Fruit fly (Drosophila melanogaster) whole organism, pupa: Measurements from ENCODE around the gene CG4960.

Source experiments
- CG10348 ChIP-seq: fragments of 200-800 bp; sonication (Bioruptor generic); IDR thresholded peaks from 2 replicates; pipeline ENCODE4 v1.3.6; 2022; ENCODE audit warnings: missing biosample characterization, missing genetic modification characterization
- CG12605 ChIP-seq: fragments of 200-800 bp; sonication (Bioruptor generic); IDR thresholded peaks from 2 replicates; pipeline ENCODE4 v1.3.6; 2022; ENCODE audit warnings: missing biosample characterization, missing genetic modification characterization
- CG13204 ChIP-seq: fragments of 200-800 bp; sonication (Bioruptor generic); optimal IDR thresholded peaks from 2 replicates; lab custom pipeline; 2018; ENCODE audit warnings: missing biosample characterization, mild to moderate bottlenecking, missing genetic modification characterization, moderate library complexity
- CG14655 ChIP-seq: fragments of 200-800 bp; sonication (Bioruptor generic); optimal IDR thresholded peaks from 3 replicates; lab custom pipeline; 2017; ENCODE audit warnings: mild to moderate bottlenecking, missing biosample characterization, missing genetic modification reagents, missing genetic modification characterization
- CG15710 ChIP-seq: fragments of 200-800 bp; sonication (Bioruptor generic); optimal IDR thresholded peaks from 2 replicates; lab custom pipeline; 2018; ENCODE audit warnings: missing biosample characterization, mild to moderate bottlenecking, missing genetic modification characterization, moderate library complexity
- CG17806 ChIP-seq: fragments of 200-800 bp; sonication (Bioruptor generic); optimal IDR thresholded peaks from 2 replicates; lab custom pipeline; 2018; ENCODE audit warnings: missing biosample characterization, mild to moderate bottlenecking, missing genetic modification characterization, moderate library complexity
- CG32121 ChIP-seq: fragments of 200-800 bp; sonication (Bioruptor generic); IDR thresholded peaks from 2 replicates; pipeline ENCODE4 v1.3.6; 2022; ENCODE audit warnings: missing biosample characterization, missing genetic modification characterization
- CG34367 ChIP-seq: fragments of 200-800 bp; sonication (Bioruptor generic); optimal IDR thresholded peaks from 2 replicates; lab custom pipeline; 2018; ENCODE audit warnings: missing biosample characterization, mild to moderate bottlenecking, missing genetic modification characterization
- CG4496 ChIP-seq: fragments of 200-800 bp; sonication (Bioruptor generic); IDR thresholded peaks from 3 replicates; pipeline ENCODE4 v1.3.6; 2022; ENCODE audit warnings: missing biosample characterization, missing genetic modification characterization
- CG8159 ChIP-seq: fragments of 200-800 bp; sonication (Bioruptor generic); optimal IDR thresholded peaks from 3 replicates; lab custom pipeline; 2018; ENCODE audit warnings: missing biosample characterization, mild to moderate bottlenecking, missing genetic modification characterization, moderate library complexity
- CG8301 ChIP-seq: fragments of 200-800 bp; sonication (Bioruptor generic); optimal IDR thresholded peaks from 2 replicates; lab custom pipeline; 2018; ENCODE audit warnings: missing biosample characterization, mild to moderate bottlenecking, missing genetic modification characterization
- CG9948 ChIP-seq: fragments of 200-800 bp; sonication (Bioruptor generic); optimal IDR thresholded peaks from 2 replicates; lab custom pipeline; 2018; ENCODE audit warnings: missing biosample characterization, mild to moderate bottlenecking, missing genetic modification characterization, moderate library complexity
- D1 ChIP-seq: fragments of 200-800 bp; sonication (Bioruptor generic); optimal IDR thresholded peaks from 2 replicates; lab custom pipeline; 2018; ENCODE audit warnings: missing biosample characterization, mild to moderate bottlenecking, missing genetic modification characterization, moderate library complexity
- EcR ChIP-seq: fragments of 200-800 bp; sonication (Bioruptor generic); optimal IDR thresholded peaks from 3 replicates; lab custom pipeline; 2019; ENCODE audit warnings: missing biosample characterization, missing genetic modification characterization, mild to moderate bottlenecking, moderate library complexity, missing genetic modification reagents
- Ets98B ChIP-seq: fragments of 200-800 bp; sonication (Bioruptor generic); IDR thresholded peaks from 2 replicates; pipeline ENCODE4 v1.3.6; 2022; ENCODE audit warnings: missing biosample characterization, missing genetic modification characterization
- Pif1A ChIP-seq: fragments of 200-800 bp; sonication (Bioruptor generic); optimal IDR thresholded peaks from 3 replicates; lab custom pipeline; 2016; ENCODE audit warnings: missing biosample characterization, missing genetic modification characterization
- Pif1B ChIP-seq: fragments of 200-800 bp; sonication (Bioruptor generic); optimal IDR thresholded peaks from 3 replicates; lab custom pipeline; 2016; ENCODE audit warnings: missing biosample characterization, missing genetic modification characterization
- Snoo ChIP-seq: fragments of 200-800 bp; sonication (Bioruptor generic); optimal IDR thresholded peaks from 3 replicates; lab custom pipeline; 2017; ENCODE audit warnings: missing biosample characterization, mild to moderate bottlenecking, missing genetic modification characterization, inconsistent platforms
- fd96Ca ChIP-seq: fragments of 200-800 bp; sonication (Bioruptor generic); IDR thresholded peaks from 3 replicates; pipeline ENCODE4 v1.3.6; 2022; ENCODE audit warnings: missing biosample characterization, missing genetic modification characterization
- gl ChIP-seq: fragments of 200-800 bp; sonication (Bioruptor generic); optimal IDR thresholded peaks from 2 replicates; lab custom pipeline; 2018; ENCODE audit warnings: missing biosample characterization, mild to moderate bottlenecking, missing genetic modification characterization
- rn ChIP-seq: fragments of 200-800 bp; sonication (Bioruptor generic); IDR thresholded peaks from 2 replicates; pipeline ENCODE4 v1.3.6; 2022; ENCODE audit warnings: missing biosample characterization, missing genetic modification characterization

Gene CG4960

DNA sequence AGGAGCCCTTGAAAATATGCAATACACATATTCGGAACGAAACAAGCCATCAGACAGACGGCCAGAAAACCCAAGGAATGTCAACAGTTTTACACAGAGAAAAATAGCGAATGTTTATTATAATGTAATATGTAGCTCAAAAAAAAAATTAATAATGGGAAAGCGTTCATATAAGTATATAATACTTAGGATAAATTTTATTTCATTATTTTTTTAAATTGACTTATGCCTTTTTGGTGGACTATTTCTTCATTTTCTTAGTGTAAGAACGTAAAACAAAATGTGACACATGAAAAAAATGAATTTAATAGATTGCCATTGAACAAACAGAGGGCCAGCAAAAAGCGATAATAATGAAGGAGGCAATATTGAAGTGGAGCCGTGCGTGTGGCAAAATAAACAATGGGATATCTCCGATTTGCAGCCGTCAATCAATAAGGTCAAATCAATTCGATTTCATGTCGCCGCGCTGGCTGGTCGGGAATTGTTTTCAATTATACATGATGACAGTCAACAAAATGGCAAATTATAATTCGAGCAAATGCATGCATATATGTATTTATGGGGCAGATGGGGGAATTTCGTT, 32.2 kb downstream of the CG4960 start:
- TF ChIP-seq CG14655 (GFP tag; lab: Kevin White, UChicago) (peak; percentile 3), CG8159 (tag; lab: Kevin White, UChicago) (no peak), rn (GFP tag; lab: Robert Waterston, UW) (no peak), CG17806 (tag; lab: Kevin White, UChicago) (no peak), CG34367 (tag; lab: Kevin White, UChicago) (no peak), CG13204 (GFP tag; lab: Kevin White, UChicago) (no peak), CG8301 (tag; lab: Kevin White, UChicago) (no peak)

DNA sequence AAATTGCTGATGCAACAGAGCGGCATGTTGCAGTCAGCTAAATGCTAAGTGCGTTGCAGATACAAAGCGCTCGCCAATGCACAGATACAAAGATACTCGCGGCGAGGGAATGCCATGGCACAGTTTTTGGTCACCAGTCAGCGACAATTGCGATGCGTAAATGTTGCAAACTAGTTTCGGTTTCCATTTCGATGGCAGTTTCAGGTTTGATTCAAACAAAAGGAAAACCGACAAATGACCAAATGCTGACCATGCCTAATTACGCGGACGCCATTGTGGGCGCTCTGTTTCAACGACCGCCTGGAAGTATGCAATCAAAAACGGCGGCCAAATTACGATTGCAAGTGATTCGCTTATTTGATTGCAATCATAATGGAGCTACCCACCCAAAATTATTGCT, 33.3 kb downstream of the CG4960 start:
- TF ChIP-seq D1 (tag; lab: Kevin White, UChicago) (no peak), Ets98B (GFP tag; lab: Robert Waterston, UW) (0 out of 2 replicates have a peak, but pooled peaks have one; percentile 22), rn (GFP tag; lab: Robert Waterston, UW) (no peak), CG13204 (GFP tag; lab: Kevin White, UChicago) (no peak), CG32121 (GFP tag; lab: Robert Waterston, UW) (no peak), CG15710 (tag; lab: Kevin White, UChicago) (no peak), CG14655 (GFP tag; lab: Kevin White, UChicago) (no peak), CG10348 (no peak), CG34367 (tag; lab: Kevin White, UChicago) (no peak), CG17806 (tag; lab: Kevin White, UChicago) (no peak), EcR (GFP tag; lab: Kevin White, UChicago) (no peak), CG4496 (GFP tag; lab: Robert Waterston, UW) (peak; percentile 55; the same call in 1 of the 3 replicates), CG8301 (tag; lab: Kevin White, UChicago) (no peak), fd96Ca (GFP tag; lab: Robert Waterston, UW) (peak; percentile 24; the same call in 1 of the 3 replicates), CG12605 (no peak), Pif1A (no peak), Snoo (tag; lab: Kevin White, UChicago) (no peak), CG9948 (tag; lab: Kevin White, UChicago) (no peak)

DNA sequence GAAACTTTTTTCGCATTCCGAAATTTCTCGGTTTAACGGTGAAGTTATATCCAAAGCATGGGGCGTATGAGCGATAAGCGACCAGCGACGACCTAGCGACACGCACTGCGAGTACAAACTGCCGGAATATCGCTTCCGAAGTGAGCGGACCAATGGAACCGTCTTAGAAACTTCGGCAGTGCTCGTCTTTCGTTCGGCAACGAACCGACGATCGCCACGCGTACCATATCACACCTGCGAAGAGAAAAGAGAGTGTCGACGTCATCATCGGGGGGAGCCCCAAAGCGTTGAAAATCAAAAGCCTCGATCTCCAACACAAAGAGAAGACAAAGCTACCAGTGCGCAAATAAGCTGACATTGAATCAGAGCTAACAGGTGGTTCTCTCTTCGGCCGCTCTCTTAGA, 46.7 kb downstream of the CG4960 start, which contains the start of gene LpR2:
LpR2 (minus strand) TSS at position 118 of the 404 bp plus-strand sequence.
- TF ChIP-seq Ets98B (GFP tag; lab: Robert Waterston, UW) (peak; percentile 65), CG9948 (tag; lab: Kevin White, UChicago) (no peak), CG17806 (tag; lab: Kevin White, UChicago) (no peak), D1 (tag; lab: Kevin White, UChicago) (no peak), Pif1B (GFP tag; lab: Kevin White, UChicago) (no peak), CG13204 (GFP tag; lab: Kevin White, UChicago) (no peak), Pif1A (no peak), CG8301 (tag; lab: Kevin White, UChicago) (no peak), CG10348 (no peak), Snoo (tag; lab: Kevin White, UChicago) (no peak), rn (GFP tag; lab: Robert Waterston, UW) (no peak), CG4496 (GFP tag; lab: Robert Waterston, UW) (peak; percentile 66; the same call in 2 of the 3 replicates), CG32121 (GFP tag; lab: Robert Waterston, UW) (peak; percentile 49; the same call in 1 of the 2 replicates), CG8159 (tag; lab: Kevin White, UChicago) (no peak), gl (tag; lab: Kevin White, UChicago) (peak; percentile 9), CG12605 (peak; percentile 71), CG14655 (GFP tag; lab: Kevin White, UChicago) (no peak), CG15710 (tag; lab: Kevin White, UChicago) (no peak), CG34367 (tag; lab: Kevin White, UChicago) (no peak)

DNA sequence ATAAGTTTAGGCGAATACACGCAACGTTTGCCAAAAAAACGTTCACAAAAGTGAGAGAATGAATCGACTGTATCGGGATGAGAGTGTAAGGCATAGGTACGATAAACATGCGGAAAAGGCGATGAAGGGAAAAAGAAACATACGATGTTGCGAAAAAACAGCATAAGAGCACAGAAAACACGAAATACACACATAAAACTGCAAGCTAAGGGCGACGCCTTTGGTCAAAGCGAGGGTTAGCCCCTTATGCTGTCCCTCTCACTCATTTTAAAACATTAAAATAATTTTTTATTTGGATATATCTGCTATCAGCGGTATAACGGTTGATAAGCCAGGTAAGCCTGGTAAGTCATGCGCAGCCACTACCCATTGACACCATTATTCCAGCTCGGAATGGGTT, 47.4 kb downstream of the CG4960 start:
- TF ChIP-seq CG12605 (no peak), CG8159 (tag; lab: Kevin White, UChicago) (no peak), CG17806 (tag; lab: Kevin White, UChicago) (no peak), gl (tag; lab: Kevin White, UChicago) (no peak)

DNA sequence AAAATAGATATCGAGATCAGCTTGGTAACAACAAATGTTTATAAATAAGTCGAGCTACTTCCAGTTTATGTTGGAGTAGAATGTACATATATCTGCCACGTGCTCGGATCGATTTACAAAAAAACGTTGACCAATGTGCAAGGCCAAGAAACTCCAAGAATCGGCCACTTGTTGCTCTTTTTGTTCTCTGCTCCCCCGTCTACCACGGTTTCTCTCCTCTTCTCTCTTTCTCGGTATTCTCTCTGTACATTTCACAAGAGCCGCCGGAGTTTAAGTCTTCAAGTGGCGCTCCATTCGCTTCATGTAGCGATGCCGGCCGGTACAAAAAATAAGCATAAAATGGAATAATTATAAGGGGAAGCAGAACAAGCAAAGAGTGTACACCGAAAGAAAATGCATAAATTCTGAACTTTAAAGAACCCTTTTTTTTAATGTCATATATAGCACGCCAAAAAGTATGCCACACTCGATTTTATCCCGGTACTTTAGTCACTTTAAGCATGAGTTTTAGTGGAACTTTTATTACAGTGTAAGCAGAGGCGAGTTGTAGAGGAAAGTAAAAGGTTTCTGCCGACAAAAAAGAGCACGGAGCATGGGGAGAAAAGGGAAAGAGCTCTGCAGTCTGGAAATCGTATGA, 49.2 kb downstream of the CG4960 start:
- TF ChIP-seq Ets98B (GFP tag; lab: Robert Waterston, UW), result peak; percentile 97
- TF ChIP-seq fd96Ca (GFP tag; lab: Robert Waterston, UW), result peak; percentile 99
- TF ChIP-seq gl (tag; lab: Kevin White, UChicago), result peak; percentile 98
- TF ChIP-seq Pif1B (GFP tag; lab: Kevin White, UChicago), result peak; percentile 99
- TF ChIP-seq CG12605, result peak; percentile 96
- peak; percentile 99 for TF ChIP-seq CG17806 (tag; lab: Kevin White, UChicago)
- peak; percentile 99 for TF ChIP-seq CG4496 (GFP tag; lab: Robert Waterston, UW)
- peak; percentile 99 for TF ChIP-seq CG14655 (GFP tag; lab: Kevin White, UChicago)
- TF ChIP-seq CG13204 (GFP tag; lab: Kevin White, UChicago), result peak; percentile 97
- TF ChIP-seq CG8301 (tag; lab: Kevin White, UChicago), result peak; percentile 99
- TF ChIP-seq CG9948 (tag; lab: Kevin White, UChicago), result peak; percentile 99
- peak; percentile 99 for TF ChIP-seq Pif1A
- TF ChIP-seq CG32121 (GFP tag; lab: Robert Waterston, UW), result peak; percentile 94
- TF ChIP-seq CG15710 (tag; lab: Kevin White, UChicago), result peak; percentile 99
- peak; percentile 86 for TF ChIP-seq CG10348
- peak; percentile 99 for TF ChIP-seq CG34367 (tag; lab: Kevin White, UChicago)
- TF ChIP-seq EcR (GFP tag; lab: Kevin White, UChicago), result peak; percentile 89
- peak; percentile 98 for TF ChIP-seq rn (GFP tag; lab: Robert Waterston, UW)
- TF ChIP-seq D1 (tag; lab: Kevin White, UChicago), result peak; percentile 98
- TF ChIP-seq CG8159 (tag; lab: Kevin White, UChicago), result peak; percentile 99
- peak; percentile 98 for TF ChIP-seq Snoo (tag; lab: Kevin White, UChicago)
